Worm (Caenorhabditis elegans) whole organism, L4/young adult: Measurements from ENCODE around the gene elpc-3.

Experiments used
- W03F9.2 ChIP-seq: fragments of 150-350 bp; optimal IDR thresholded peaks from 2 replicates; lab custom pipeline; 2014; ENCODE audit warnings: missing biosample characterization, missing genetic modification characterization
- him-1 ChIP-seq: sonication (generic microtip); optimal IDR thresholded peaks from 2 replicates; lab custom pipeline; 2016; ENCODE audit warnings: missing genotype, missing genetic modification reagents, missing genetic modification characterization, missing compliant biosample characterization

DNA sequence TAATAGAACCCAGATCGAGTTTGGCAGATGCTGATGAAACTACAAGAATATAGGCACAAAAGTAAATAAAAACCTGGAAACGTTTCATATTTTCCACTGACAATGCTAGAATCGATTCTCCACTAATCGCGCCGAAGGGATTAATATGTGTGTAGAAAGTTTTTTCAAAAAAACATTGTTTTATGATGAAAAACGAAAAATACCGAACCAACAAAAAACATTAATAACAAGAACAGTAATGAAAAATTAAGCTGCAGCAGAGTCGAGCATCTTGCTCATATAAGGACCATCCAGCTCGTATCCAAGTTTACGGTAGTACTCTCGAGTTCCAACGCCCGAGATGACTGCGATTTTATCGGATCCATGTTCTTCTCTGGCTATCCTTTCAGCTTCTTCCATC lies 1.9 kb downstream of the elpc-3 start, which contains the start of gene clec-224:
- TF ChIP-seq W03F9.2 (tag; lab: Kevin White, UChicago), result no peak
- TF ChIP-seq him-1 (tag; lab: Kevin White, UChicago), result no peak
